Fruit fly (Drosophila melanogaster) whole organism, prepupa: Measurements from ENCODE around the gene spz3.

Experiments used
- Blimp-1 ChIP-seq: fragments of 200-800 bp; sonication (Bioruptor generic); optimal IDR thresholded peaks from 3 replicates; lab custom pipeline; 2017; ENCODE audit warnings: missing biosample characterization, missing genetic modification characterization, mild to moderate bottlenecking, moderate library complexity, missing genetic modification reagents
- CG10669 ChIP-seq: fragments of 200-800 bp; sonication (Bioruptor generic); optimal IDR thresholded peaks from 3 replicates; lab custom pipeline; 2018; ENCODE audit warnings: missing biosample characterization, mild to moderate bottlenecking, missing genetic modification characterization, moderate library complexity
- CG11294 ChIP-seq: fragments of 200-800 bp; sonication (Bioruptor generic); IDR thresholded peaks from 2 replicates; pipeline ENCODE4 v1.3.6; 2022; ENCODE audit warnings: missing biosample characterization, missing genetic modification characterization
- CG11762 ChIP-seq: fragments of 200-800 bp; sonication (Bioruptor generic); optimal IDR thresholded peaks from 3 replicates; lab custom pipeline; 2016; ENCODE audit warnings: missing biosample characterization, missing genetic modification characterization; ENCODE audit not compliant: insufficient read depth
- CG15336 ChIP-seq: fragments of 200-800 bp; sonication (Bioruptor generic); IDR thresholded peaks from 2 replicates; pipeline ENCODE4 v1.3.6; 2022; ENCODE audit warnings: missing biosample characterization, missing genetic modification characterization
- CG16779 ChIP-seq: fragments of 200-800 bp; sonication (Bioruptor generic); optimal IDR thresholded peaks from 3 replicates; lab custom pipeline; 2017; ENCODE audit warnings: missing biosample characterization, mild to moderate bottlenecking, missing genetic modification characterization
- CG3032 ChIP-seq: fragments of 200-800 bp; optimal IDR thresholded peaks from 2 replicates; lab custom pipeline; 2019; ENCODE audit warnings: missing biosample characterization, mild to moderate bottlenecking, missing genetic modification characterization, moderate library complexity
- CG3919 ChIP-seq: fragments of 200-800 bp; sonication (Bioruptor generic); optimal IDR thresholded peaks from 3 replicates; lab custom pipeline; 2016; ENCODE audit warnings: missing biosample characterization, missing genetic modification characterization
- CG4318 ChIP-seq: fragments of 200-800 bp; sonication (Bioruptor generic); optimal IDR thresholded peaks from 3 replicates; lab custom pipeline; 2017; ENCODE audit warnings: missing biosample characterization, mild to moderate bottlenecking, missing genetic modification characterization
- CG6276 ChIP-seq: fragments of 200-800 bp; sonication (Bioruptor generic); optimal IDR thresholded peaks from 2 replicates; lab custom pipeline; 2017; ENCODE audit warnings: missing biosample characterization, mild to moderate bottlenecking, missing genetic modification characterization
- CG6792 ChIP-seq: fragments of 200-800 bp; sonication (Bioruptor generic); optimal IDR thresholded peaks from 3 replicates; lab custom pipeline; 2016; ENCODE audit warnings: missing biosample characterization, missing genetic modification characterization
- CG6808 ChIP-seq: fragments of 200-800 bp; sonication (Bioruptor generic); optimal IDR thresholded peaks from 3 replicates; lab custom pipeline; 2017; ENCODE audit warnings: missing biosample characterization, missing genetic modification characterization, mild to moderate bottlenecking, moderate library complexity, missing genetic modification reagents
- CG6854 ChIP-seq: fragments of 200-800 bp; sonication (Bioruptor generic); optimal IDR thresholded peaks from 2 replicates; lab custom pipeline; 2017; ENCODE audit warnings: missing biosample characterization, mild to moderate bottlenecking, missing genetic modification characterization
- CG7368 ChIP-seq: fragments of 200-800 bp; sonication (Bioruptor generic); optimal IDR thresholded peaks from 3 replicates; lab custom pipeline; 2016; ENCODE audit warnings: missing biosample characterization, missing genetic modification characterization
- CG8119 ChIP-seq: fragments of 200-800 bp; sonication (Bioruptor generic); IDR thresholded peaks from 3 replicates; pipeline ENCODE4 v1.3.6; 2022; ENCODE audit warnings: missing biosample characterization, missing genetic modification characterization
- CG8632 ChIP-seq: fragments of 200-800 bp; sonication (Bioruptor generic); optimal IDR thresholded peaks from 3 replicates; lab custom pipeline; 2016; ENCODE audit warnings: missing biosample characterization, missing genetic modification characterization
- Eip75B ChIP-seq: fragments of 200-800 bp; sonication (Bioruptor generic); optimal IDR thresholded peaks from 3 replicates; lab custom pipeline; 2016; ENCODE audit warnings: missing biosample characterization, missing genetic modification characterization
- Eip78C ChIP-seq: fragments of 200-800 bp; sonication (Bioruptor generic); peaks from one replicate; lab custom pipeline; 2016; ENCODE audit warnings: missing biosample characterization, missing genetic modification characterization
- Eip93F ChIP-seq: fragments of 200-800 bp; sonication (Bioruptor generic); optimal IDR thresholded peaks from 2 replicates; lab custom pipeline; 2016; ENCODE audit warnings: missing biosample characterization, mild to moderate bottlenecking, missing genetic modification characterization
- Ets21C ChIP-seq: fragments of 200-800 bp; sonication (Bioruptor generic); optimal IDR thresholded peaks from 3 replicates; lab custom pipeline; 2016; ENCODE audit warnings: missing biosample characterization, missing genetic modification characterization
- Ets96B ChIP-seq: fragments of 200-800 bp; optimal IDR thresholded peaks from 2 replicates; lab custom pipeline; 2019; ENCODE audit warnings: missing biosample characterization, mild to moderate bottlenecking, missing genetic modification characterization, moderate library complexity
- Gug ChIP-seq: fragments of 200-800 bp; sonication (Bioruptor generic); IDR thresholded peaks from 2 replicates; pipeline ENCODE4 v1.3.6; 2022; ENCODE audit warnings: missing biosample characterization, missing genetic modification characterization
- Hr38 ChIP-seq: sonication (Bioruptor generic); optimal IDR thresholded peaks from 2 replicates; lab custom pipeline; 2016; ENCODE audit warnings: missing biosample characterization, missing genetic modification characterization
- Hr39 ChIP-seq: fragments of 200-800 bp; sonication (Bioruptor generic); optimal IDR thresholded peaks from 2 replicates; lab custom pipeline; 2016; ENCODE audit warnings: missing biosample characterization, missing genetic modification characterization
- Hr4 ChIP-seq: fragments of 200-800 bp; sonication (Bioruptor generic); optimal IDR thresholded peaks from 3 replicates; lab custom pipeline; 2016; ENCODE audit warnings: missing biosample characterization, missing genetic modification characterization
- Lpt ChIP-seq: fragments of 200-800 bp; sonication (Bioruptor generic); optimal IDR thresholded peaks from 3 replicates; lab custom pipeline; 2016; ENCODE audit warnings: missing biosample characterization, missing genetic modification characterization
- Met ChIP-seq: fragments of 200-800 bp; sonication (Bioruptor generic); optimal IDR thresholded peaks from 3 replicates; lab custom pipeline; 2016; ENCODE audit warnings: missing biosample characterization, missing genetic modification characterization
- Smox ChIP-seq: fragments of 200-800 bp; sonication (Bioruptor generic); optimal IDR thresholded peaks from 3 replicates; lab custom pipeline; 2016; ENCODE audit warnings: missing biosample characterization, missing genetic modification characterization
- Sox102F ChIP-seq: fragments of 200-800 bp; sonication (Bioruptor generic); optimal IDR thresholded peaks from 2 replicates; lab custom pipeline; 2016; ENCODE audit warnings: missing biosample characterization, mild to moderate bottlenecking, missing genetic modification characterization
- Sox14 ChIP-seq: fragments of 200-800 bp; sonication (Bioruptor generic); optimal IDR thresholded peaks from 3 replicates; lab custom pipeline; 2016; ENCODE audit warnings: missing biosample characterization, missing genetic modification characterization
- achi ChIP-seq: fragments of 200-800 bp; sonication (Bioruptor generic); optimal IDR thresholded peaks from 3 replicates; lab custom pipeline; 2016; ENCODE audit warnings: missing biosample characterization, missing genetic modification characterization
- acj6 ChIP-seq: fragments of 200-800 bp; sonication (Bioruptor generic); optimal IDR thresholded peaks from 3 replicates; lab custom pipeline; 2016; ENCODE audit warnings: missing biosample characterization, missing genetic modification characterization
- cyc ChIP-seq: fragments of 200-800 bp; sonication (Bioruptor generic); optimal IDR thresholded peaks from 3 replicates; lab custom pipeline; 2016; ENCODE audit warnings: missing biosample characterization, missing genetic modification characterization
- dac ChIP-seq: fragments of 200-800 bp; sonication (Bioruptor generic); optimal IDR thresholded peaks from 2 replicates; lab custom pipeline; 2017; ENCODE audit warnings: missing biosample characterization, mild to moderate bottlenecking, missing genetic modification characterization
- dsx ChIP-seq: fragments of 200-800 bp; optimal IDR thresholded peaks from 3 replicates; lab custom pipeline; 2019; ENCODE audit warnings: missing biosample characterization, mild to moderate bottlenecking, missing genetic modification characterization, moderate library complexity; ENCODE audit not compliant: poor library complexity, severe bottlenecking
- eg ChIP-seq: fragments of 200-800 bp; sonication (Bioruptor generic); IDR thresholded peaks from 3 replicates; pipeline ENCODE4 v1.3.6; 2022; ENCODE audit warnings: missing biosample characterization, missing genetic modification characterization
- esn ChIP-seq: fragments of 200-800 bp; sonication (Bioruptor generic); optimal IDR thresholded peaks from 2 replicates; lab custom pipeline; 2016; ENCODE audit warnings: missing biosample characterization, mild to moderate bottlenecking, missing genetic modification characterization, moderate library complexity
- fd59A ChIP-seq: fragments of 200-800 bp; sonication (Bioruptor generic); optimal IDR thresholded peaks from 2 replicates; lab custom pipeline; 2017; ENCODE audit warnings: missing biosample characterization, mild to moderate bottlenecking, missing genetic modification characterization, missing genetic modification reagents
- fd85E ChIP-seq: fragments of 200-800 bp; sonication (Bioruptor generic); optimal IDR thresholded peaks from 3 replicates; lab custom pipeline; 2016; ENCODE audit warnings: missing biosample characterization, missing genetic modification characterization
- fkh ChIP-seq: fragments of 200-800 bp; sonication (Bioruptor generic); optimal IDR thresholded peaks from 3 replicates; lab custom pipeline; 2017; ENCODE audit warnings: missing biosample characterization, mild to moderate bottlenecking, missing genetic modification characterization, moderate library complexity
- lz ChIP-seq: fragments of 200-800 bp; sonication (Bioruptor generic); optimal IDR thresholded peaks from 3 replicates; lab custom pipeline; 2016; ENCODE audit warnings: missing biosample characterization, missing genetic modification characterization
- net ChIP-seq: fragments of 200-800 bp; sonication (Bioruptor generic); optimal IDR thresholded peaks from 3 replicates; lab custom pipeline; 2016; ENCODE audit warnings: missing biosample characterization, missing genetic modification characterization
- salr ChIP-seq, 2 experiments: fragments of 200-800 bp; sonication (Bioruptor generic); optimal IDR thresholded peaks; 3 replicates each; lab custom pipeline; 2016 to 2018; ENCODE audit warnings: missing biosample characterization in 2 of 2, missing genetic modification characterization in 2 of 2, mild to moderate bottlenecking in 1 of 2
- spab ChIP-seq: fragments of 200-800 bp; sonication (Bioruptor generic); optimal IDR thresholded peaks from 2 replicates; lab custom pipeline; 2017; ENCODE audit warnings: missing biosample characterization, mild to moderate bottlenecking, missing genetic modification characterization, missing genetic modification reagents
- ss ChIP-seq, 2 experiments: fragments of 200-800 bp; sonication (Bioruptor generic); optimal IDR thresholded peaks; 2 replicates in 1 of 2; 3 replicates in 1 of 2; lab custom pipeline; 2017 to 2018; ENCODE audit warnings: mild to moderate bottlenecking in 2 of 2, missing biosample characterization in 2 of 2, missing genetic modification characterization in 2 of 2, moderate library complexity in 1 of 2
- svp ChIP-seq: fragments of 200-800 bp; sonication (Bioruptor generic); peaks from one replicate; lab custom pipeline; 2016; ENCODE audit warnings: missing biosample characterization, missing genetic modification characterization
- topi ChIP-seq: fragments of 200-800 bp; sonication (Bioruptor generic); optimal IDR thresholded peaks from 3 replicates; lab custom pipeline; 2016; ENCODE audit warnings: missing biosample characterization, missing genetic modification characterization

spz3 gene

DNA sequence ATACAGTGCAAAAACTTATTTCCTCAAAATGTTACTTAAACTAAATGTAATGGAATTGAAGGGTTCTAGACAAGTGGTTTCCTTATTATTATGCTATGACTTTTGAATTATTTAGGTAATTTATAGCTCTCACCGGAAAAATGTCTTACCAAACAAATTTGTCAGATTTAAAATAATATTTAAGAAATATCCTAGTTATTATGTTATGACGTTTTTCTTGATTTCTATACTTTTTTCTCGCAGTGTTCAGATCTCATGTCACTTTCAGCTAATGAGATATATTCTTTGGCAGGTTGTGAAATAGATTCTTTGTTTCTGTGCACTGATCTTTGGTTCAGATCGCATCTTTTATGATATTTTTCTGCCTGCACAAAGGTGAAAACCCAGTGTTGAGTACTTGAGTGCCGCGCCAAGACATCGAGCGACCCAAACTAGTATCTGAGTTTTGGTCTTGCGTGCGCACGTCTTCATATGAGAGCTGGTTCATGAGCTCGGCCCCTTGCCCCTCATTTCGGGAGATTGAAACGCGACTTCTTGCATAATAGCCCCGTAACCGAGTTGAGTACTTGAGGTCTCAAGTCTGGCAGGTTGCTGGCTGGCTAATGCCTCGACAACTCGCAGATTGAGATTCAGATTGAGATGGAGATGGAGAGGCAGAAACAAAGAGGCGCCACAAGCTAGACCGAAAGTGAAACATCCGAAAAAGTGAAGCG, 2.7 kb downstream of the spz3 start (continued):
- TF ChIP-seq fd59A (GFP tag; lab: Kevin White, UChicago) (no peak), Eip75B (GFP tag; lab: Kevin White, UChicago) (peak; percentile 47), topi (peak; percentile 22), Eip78C (GFP tag; lab: Kevin White, UChicago) (peak; percentile 90), CG10669 (GFP tag; lab: Kevin White, UChicago) (no peak), Smox (peak; percentile 26), Ets96B (tag; lab: Kevin White, UChicago) (no peak), ss (GFP tag; optimal IDR thresholded peaks at IDR 0.05; lab: Kevin White, UChicago) (peak in 1 of 2 experiments; percentile 59), acj6 (GFP tag; lab: Kevin White, UChicago) (peak; percentile 49), CG15336 (GFP tag; lab: Robert Waterston, UW) (no peak), CG3919 (GFP tag; lab: Kevin White, UChicago) (peak; percentile 42)
- TF ChIP-seq, all 60 proteins: peak for 23

DNA sequence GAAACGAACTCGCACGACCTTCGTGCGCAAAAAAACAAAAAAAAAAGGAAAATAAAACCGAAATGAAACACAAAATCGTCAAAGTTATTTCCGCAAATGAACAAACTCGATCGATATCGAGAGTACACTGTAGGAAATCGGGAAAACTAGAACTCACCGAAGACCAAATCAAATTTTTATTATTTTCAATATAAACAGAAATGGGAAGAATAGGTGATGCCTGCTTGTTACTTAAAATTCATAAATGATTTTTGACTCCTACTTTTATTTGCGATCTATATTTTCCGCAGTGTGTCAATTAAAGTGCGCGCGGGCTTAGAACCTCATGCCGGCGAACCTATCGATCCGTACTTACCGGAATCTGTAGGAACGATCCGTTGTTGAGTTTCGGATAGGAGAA, 3.7 kb downstream of the spz3 start:
- TF ChIP-seq Blimp-1 (GFP tag; lab: Kevin White, UChicago), result no peak
- peak; percentile 12 for TF ChIP-seq CG6808 (GFP tag; lab: Kevin White, UChicago)
- no peak for TF ChIP-seq CG16779 (tag; lab: Kevin White, UChicago)
- peak; percentile 40 for TF ChIP-seq Hr39 (GFP tag; lab: Kevin White, UChicago)
- TF ChIP-seq achi, result peak; percentile 37
- TF ChIP-seq esn (GFP tag; lab: Kevin White, UChicago), result peak; percentile 57
- TF ChIP-seq Hr38 (GFP tag; lab: Kevin White, UChicago), result no peak
- peak; percentile 51 for TF ChIP-seq topi
- TF ChIP-seq Met (GFP tag; lab: Kevin White, UChicago), result peak; percentile 55
- TF ChIP-seq dsx, result no peak
- TF ChIP-seq spab (GFP tag; lab: Kevin White, UChicago), result no peak
- TF ChIP-seq CG6854 (GFP tag; lab: Kevin White, UChicago), result no peak
- TF ChIP-seq fkh (GFP tag; lab: Kevin White, UChicago), result no peak
- TF ChIP-seq CG4318 (GFP tag; lab: Kevin White, UChicago), result no peak
- no peak for TF ChIP-seq Eip93F (GFP tag; lab: Kevin White, UChicago)
- peak; percentile 46 for TF ChIP-seq net (GFP tag; lab: Kevin White, UChicago)
- TF ChIP-seq Hr4 (GFP tag; lab: Kevin White, UChicago), result no peak
- no peak for TF ChIP-seq Sox14
- TF ChIP-seq CG10669 (GFP tag; lab: Kevin White, UChicago), result peak; percentile 15
- peak; percentile 50 for TF ChIP-seq CG8632
- no peak for TF ChIP-seq fd85E (GFP tag; lab: Kevin White, UChicago)
- TF ChIP-seq eg (GFP tag; lab: Robert Waterston, UW), result no peak
- peak; percentile 31 for TF ChIP-seq Sox102F (GFP tag; lab: Kevin White, UChicago)
- peak; percentile 37 for TF ChIP-seq Smox
- peak; percentile 2 for TF ChIP-seq CG7368 (GFP tag; lab: Kevin White, UChicago)
- TF ChIP-seq svp (GFP tag; lab: Kevin White, UChicago), result peak; percentile 73
- TF ChIP-seq Ets96B (tag; lab: Kevin White, UChicago), result peak; percentile 17
- TF ChIP-seq Ets21C (GFP tag; lab: Kevin White, UChicago), result peak; percentile 19
- TF ChIP-seq CG6276, result no peak
- TF ChIP-seq dac (GFP tag; lab: Kevin White, UChicago), result no peak
- TF ChIP-seq CG11762 (GFP tag; lab: Kevin White, UChicago), result peak; percentile 17
- TF ChIP-seq CG11294, result no peak
- TF ChIP-seq Eip78C (GFP tag; lab: Kevin White, UChicago), result peak; percentile 79
- TF ChIP-seq salr (GFP tag; optimal IDR thresholded peaks at IDR 0.05; lab: Kevin White, UChicago), result no peak
- no peak for TF ChIP-seq Gug (GFP tag; lab: Robert Waterston, UW)
- no peak for TF ChIP-seq fd59A (GFP tag; lab: Kevin White, UChicago)
- TF ChIP-seq Lpt (GFP tag; lab: Kevin White, UChicago), result no peak
- TF ChIP-seq lz (GFP tag; lab: Kevin White, UChicago), result peak; percentile 44
- TF ChIP-seq acj6 (GFP tag; lab: Kevin White, UChicago), result peak; percentile 45
- TF ChIP-seq CG6792 (GFP tag; lab: Kevin White, UChicago), result peak; percentile 20
- TF ChIP-seq CG8119 (GFP tag; lab: Robert Waterston, UW), result no peak
- peak in 1 of 2 experiments; percentile 16 for TF ChIP-seq ss (GFP tag; optimal IDR thresholded peaks at IDR 0.05; lab: Kevin White, UChicago)
- peak; percentile 55 for TF ChIP-seq CG3919 (GFP tag; lab: Kevin White, UChicago)
- TF ChIP-seq CG3032, result peak; percentile 35
- peak; percentile 38 for TF ChIP-seq cyc (GFP tag; lab: Kevin White, UChicago)
